Fruit fly (Drosophila melanogaster): ENCODE measurements around the gene Pus7.

The Pus7 gene

DNA sequence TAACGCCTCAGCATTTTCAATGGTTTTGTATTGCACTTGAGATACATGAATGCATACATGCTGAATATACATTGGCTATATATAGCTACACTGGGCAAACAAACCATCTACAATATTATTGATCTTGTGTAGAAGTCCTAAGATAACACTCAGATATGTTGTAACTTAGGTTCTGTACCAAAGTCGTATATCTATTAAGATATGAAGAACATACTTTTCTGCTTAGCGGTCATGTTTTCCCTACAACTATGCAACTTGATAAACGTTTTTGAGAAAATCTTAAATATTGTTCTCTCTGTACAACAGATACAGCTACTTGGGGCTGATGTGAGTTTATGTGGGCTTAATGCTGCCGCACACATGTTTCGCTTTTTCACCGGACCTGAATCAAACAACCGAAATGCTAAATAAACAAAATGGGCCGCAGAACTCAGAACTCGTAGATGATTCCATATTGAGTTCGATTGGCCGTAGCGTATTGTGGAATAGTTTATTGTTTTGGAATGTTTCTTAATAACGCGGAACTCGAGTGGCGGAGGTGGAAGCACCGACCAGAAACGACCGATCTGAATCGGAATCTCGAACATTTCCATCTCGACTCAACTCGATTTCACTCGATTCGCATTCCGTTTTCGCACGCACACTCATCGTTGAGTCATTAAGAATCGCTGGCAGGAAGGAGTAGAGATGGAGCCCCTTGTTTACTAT is 39.5 kb downstream of the Pus7 start (continued):
- TF ChIP-seq CG16815 (GFP tag; optimal IDR thresholded peaks at IDR 0.05) (no peak), mirr (GFP tag; optimal IDR thresholded peaks at IDR 0.05) (peak; percentile 5), tin (GFP tag; optimal IDR thresholded peaks at IDR 0.05) (peak; percentile 60), CG4328 (GFP tag; optimal IDR thresholded peaks at IDR 0.05) (peak; percentile 44), CG1529 (GFP tag; optimal IDR thresholded peaks at IDR 0.05) (peak; percentile 60), CG6272 (GFP tag; IDR thresholded peaks at IDR 0.05) (no peak), ato (GFP tag; IDR thresholded peaks at IDR 0.05; ENCODE audit: partially characterized antibody) (no peak), Deaf1 (tag; optimal IDR thresholded peaks at IDR 0.05) (no peak), az2 (GFP tag; optimal IDR thresholded peaks at IDR 0.05) (peak; percentile 37), Gsc (GFP tag; IDR thresholded peaks at IDR 0.05) (no peak), Max (GFP tag; optimal IDR thresholded peaks at IDR 0.05) (peak; percentile 32), tx (GFP tag; optimal IDR thresholded peaks at IDR 0.05) (no peak), sens-2 (GFP tag; IDR thresholded peaks at IDR 0.05) (peak; percentile 45; the same call in 1 of the 2 replicates), dmrt99B (tag; optimal IDR thresholded peaks at IDR 0.05) (peak; percentile 72), row (GFP tag; IDR thresholded peaks at IDR 0.05) (peak; percentile 67), CG9727 (GFP tag; optimal IDR thresholded peaks at IDR 0.05) (peak; percentile 63), gem (tag; optimal IDR thresholded peaks at IDR 0.05) (peak; percentile 76), CG10462 (GFP tag; optimal IDR thresholded peaks at IDR 0.05) (peak; percentile 20), Poxn (GFP tag; IDR thresholded peaks at IDR 0.05) (no peak), CG3163 (GFP tag; optimal IDR thresholded peaks at IDR 0.05) (peak; percentile 8), CG12219 (GFP tag; optimal IDR thresholded peaks at IDR 0.05) (peak; percentile 35), lbe (GFP tag; optimal IDR thresholded peaks at IDR 0.05) (no peak), dpn (GFP tag; optimal IDR thresholded peaks at IDR 0.05) (peak; percentile 35 to 57), Antp (GFP tag; optimal IDR thresholded peaks at IDR 0.05) (peak; percentile 56), CG8765 (GFP tag; IDR thresholded peaks at IDR 0.05) (no peak), nerfin-1 (tag; optimal IDR thresholded peaks at IDR 0.05) (peak; percentile 31), zen (tag; optimal IDR thresholded peaks at IDR 0.05) (peak; percentile 21), NC2α (GFP tag; optimal IDR thresholded peaks at IDR 0.05) (no peak), CG4820 (GFP tag; optimal IDR thresholded peaks at IDR 0.05) (peak; percentile 11), CG10431 (GFP tag; optimal IDR thresholded peaks at IDR 0.05) (peak; percentile 70), CG4424 (GFP tag; optimal IDR thresholded peaks at IDR 0.05) (peak; percentile 50), gro (GFP tag; optimal IDR thresholded peaks at IDR 0.05) (peak; percentile 50), tup (GFP tag; optimal IDR thresholded peaks at IDR 0.05) (peak; percentile 1), Dip3 (GFP tag; optimal IDR thresholded peaks at IDR 0.05) (no peak), Hand (GFP tag; optimal IDR thresholded peaks at IDR 0.05) (no peak), Drgx (GFP tag; IDR thresholded peaks at IDR 0.05) (0 out of 2 replicates have a peak, but pooled peaks have one; percentile 35), crc (GFP tag; optimal IDR thresholded peaks at IDR 0.05) (no peak), Chrac-16 (GFP tag; optimal IDR thresholded peaks at IDR 0.05) (peak; percentile 36), CG10543 (GFP tag; optimal IDR thresholded peaks at IDR 0.05) (peak; percentile 68), CG7839 (tag; optimal IDR thresholded peaks at IDR 0.05) (peak; percentile 60), CG1603 (tag; optimal IDR thresholded peaks at IDR 0.05) (peak; percentile 77), CrebB (tag; optimal IDR thresholded peaks at IDR 0.05) (peak; percentile 2), Bgb (GFP tag; IDR thresholded peaks at IDR 0.05; ENCODE audit: partially characterized antibody) (no peak), CG12299 (tag; optimal IDR thresholded peaks at IDR 0.05) (peak; percentile 49), CG17361 (GFP tag; IDR thresholded peaks at IDR 0.05) (peak; percentile 69; the same call in 2 of the 3 replicates), lov (optimal IDR thresholded peaks at IDR 0.05) (no peak), lov (GFP tag; IDR thresholded peaks at IDR 0.05) (0 out of 3 replicates have a peak, but pooled peaks have one; percentile 45), Rfx (GFP tag; IDR thresholded peaks at IDR 0.05) (peak; percentile 55; the same call in 1 of the 2 replicates), chm (GFP tag; IDR thresholded peaks at IDR 0.05) (peak; percentile 56; the same call in 1 of the 2 replicates), MESR4 (GFP tag; optimal IDR thresholded peaks at IDR 0.05) (no peak)

Measured in whole organism, embryonic.